Fruit fly (Drosophila melanogaster) whole organism, wandering third instar larva: ENCODE data around the gene CG15005.

ENCODE experiments used
- Dfd ChIP-seq: fragments of >200 bp; optimal IDR thresholded peaks from 2 replicates; lab custom pipeline; 2017; ENCODE audit warnings: missing biosample characterization, missing genetic modification characterization
- GATAd ChIP-seq: sonication (Bioruptor generic); optimal IDR thresholded peaks from 2 replicates; lab custom pipeline; 2016; ENCODE audit warnings: missing biosample characterization, missing genetic modification characterization
- Hr78 ChIP-seq: fragments of >200 bp; optimal IDR thresholded peaks from 2 replicates; lab custom pipeline; 2017; ENCODE audit warnings: missing biosample characterization, missing genetic modification characterization
- OdsH ChIP-seq: fragments of 200-800 bp; sonication (Bioruptor generic); optimal IDR thresholded peaks from 2 replicates; lab custom pipeline; 2016; ENCODE audit warnings: missing biosample characterization, mild to moderate bottlenecking, missing genetic modification characterization
- Sp1 ChIP-seq: fragments of 200-800 bp; sonication (Bioruptor generic); optimal IDR thresholded peaks from 3 replicates; lab custom pipeline; 2019; ENCODE audit warnings: missing biosample characterization, mild to moderate bottlenecking, missing genetic modification characterization, moderate library complexity
- br ChIP-seq: fragments of 200-800 bp; sonication (Bioruptor generic); optimal IDR thresholded peaks from 2 replicates; lab custom pipeline; 2016; ENCODE audit warnings: missing biosample characterization, missing genetic modification characterization
- pan ChIP-seq: fragments of >200 bp; optimal IDR thresholded peaks from 2 replicates; lab custom pipeline; 2017
- psq ChIP-seq: fragments of 200-800 bp; sonication (Bioruptor generic); optimal IDR thresholded peaks from 3 replicates; lab custom pipeline; 2017; ENCODE audit warnings: missing biosample characterization, mild to moderate bottlenecking, missing genetic modification characterization, moderate library complexity
- usp ChIP-seq: fragments of >200 bp; optimal IDR thresholded peaks from 2 replicates; lab custom pipeline; 2017; ENCODE audit warnings: missing biosample characterization, missing genetic modification characterization

DNA sequence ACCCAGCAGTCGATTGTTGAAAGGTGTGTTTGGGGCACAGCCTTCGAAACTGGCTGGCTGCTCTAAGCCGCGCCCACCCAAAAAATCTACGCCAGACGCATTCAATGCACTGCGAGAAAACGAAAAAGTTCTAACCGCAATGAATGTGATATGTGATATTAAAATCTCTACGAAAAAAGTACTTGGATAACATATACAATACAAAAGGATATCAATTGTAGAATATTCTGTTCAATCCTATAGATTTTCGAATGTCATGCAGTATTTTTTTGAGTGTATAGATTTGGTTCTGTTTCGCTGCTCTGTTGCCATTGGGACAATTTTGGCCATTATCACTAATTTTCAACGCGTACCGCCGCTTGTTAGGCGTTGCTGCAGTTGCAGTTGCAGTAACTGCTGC lies 5.6 kb upstream of the CG15005 start:
- no peak for TF ChIP-seq br
- no peak for TF ChIP-seq Dfd (GFP tag; lab: Kevin White, UChicago)
- TF ChIP-seq Sp1 (GFP tag; lab: Kevin White, UChicago) = no peak
- no peak for TF ChIP-seq pan (lab: Kevin White, UChicago)
- TF ChIP-seq Hr78 (GFP tag; lab: Kevin White, UChicago) = no peak
- TF ChIP-seq OdsH = no peak
- TF ChIP-seq usp (GFP tag; lab: Kevin White, UChicago) = no peak
- no peak for TF ChIP-seq psq
- no peak for TF ChIP-seq GATAd (GFP tag; lab: Kevin White, UChicago)
